Fruit fly (Drosophila melanogaster) whole organism, embryonic: Measurements from ENCODE around the gene RSG7.

ENCODE experiments used
- Antp ChIP-seq: fragments of 200-800 bp; sonication (Bioruptor generic); optimal IDR thresholded peaks from 3 replicates; lab custom pipeline; 2016; ENCODE audit warnings: missing biosample characterization, missing genetic modification characterization
- CG1024 ChIP-seq: fragments of 200-800 bp; sonication (Bioruptor generic); IDR thresholded peaks from 2 replicates; pipeline ENCODE4 v1.3.6; 2022; ENCODE audit warnings: missing biosample characterization, missing genetic modification characterization
- CG10267 ChIP-seq: fragments of 200-800 bp; sonication (Bioruptor generic); optimal IDR thresholded peaks from 2 replicates; lab custom pipeline; 2018; ENCODE audit warnings: missing biosample characterization, mild to moderate bottlenecking, missing genetic modification characterization, moderate library complexity
- CG1832 ChIP-seq: fragments of 200-800 bp; sonication (Bioruptor generic); optimal IDR thresholded peaks from 2 replicates; lab custom pipeline; 2017; ENCODE audit warnings: missing biosample characterization, mild to moderate bottlenecking, missing genetic modification characterization, inconsistent platforms
- CG2120 ChIP-seq: fragments of 200-800 bp; sonication (Bioruptor generic); optimal IDR thresholded peaks from 3 replicates; lab custom pipeline; 2016; ENCODE audit warnings: missing biosample characterization, missing genetic modification characterization
- CG30020 ChIP-seq: fragments of 200-800 bp; optimal IDR thresholded peaks from 2 replicates; lab custom pipeline; 2019; ENCODE audit warnings: missing biosample characterization, mild to moderate bottlenecking, missing genetic modification characterization, moderate library complexity
- CG3065 ChIP-seq: fragments of 200-800 bp; sonication (Bioruptor generic); optimal IDR thresholded peaks from 2 replicates; lab custom pipeline; 2016; ENCODE audit warnings: missing biosample characterization, missing genetic modification characterization
- CG31224 ChIP-seq: fragments of 200-800 bp; sonication (Bioruptor generic); IDR thresholded peaks from 2 replicates; pipeline ENCODE4 v1.3.6; 2022; ENCODE audit warnings: missing biosample characterization, missing genetic modification characterization
- CG32767 ChIP-seq: fragments of 200-800 bp; sonication (Bioruptor generic); IDR thresholded peaks from 2 replicates; pipeline ENCODE4 v1.3.6; 2022; ENCODE audit warnings: missing biosample characterization, missing genetic modification characterization
- CG3995 ChIP-seq: fragments of 200-800 bp; sonication (Bioruptor generic); optimal IDR thresholded peaks from 3 replicates; lab custom pipeline; 2016; ENCODE audit warnings: missing biosample characterization, missing genetic modification characterization
- CG4820 ChIP-seq: fragments of 200-800 bp; sonication (Bioruptor generic); optimal IDR thresholded peaks from 3 replicates; lab custom pipeline; 2016; ENCODE audit warnings: missing biosample characterization, missing genetic modification characterization
- CG6689 ChIP-seq: fragments of 200-800 bp; sonication (Bioruptor generic); IDR thresholded peaks from 2 replicates; pipeline ENCODE4 v1.3.6; 2022; ENCODE audit warnings: missing biosample characterization, missing genetic modification characterization
- CG7357 ChIP-seq: fragments of 200-800 bp; sonication (Bioruptor generic); IDR thresholded peaks from 3 replicates; pipeline ENCODE4 v1.3.6; 2022; ENCODE audit warnings: missing biosample characterization, missing genetic modification characterization
- CG8290 ChIP-seq, 3 experiments: fragments of 200-800 bp; sonication (Bioruptor generic); optimal IDR thresholded peaks; 2 replicates each; lab custom pipeline; 2016 to 2019; ENCODE audit warnings: missing biosample characterization in 3 of 3, missing genetic modification characterization in 3 of 3, mild to moderate bottlenecking in 2 of 3, moderate library complexity in 1 of 3
- CG8359 ChIP-seq: fragments of 200-800 bp; sonication (Bioruptor generic); optimal IDR thresholded peaks from 2 replicates; lab custom pipeline; 2017; ENCODE audit warnings: missing biosample characterization, mild to moderate bottlenecking, missing genetic modification characterization, borderline replicate concordance
- CG8924 ChIP-seq: fragments of 200-800 bp; optimal IDR thresholded peaks from 3 replicates; lab custom pipeline; 2019; ENCODE audit warnings: missing biosample characterization, mild to moderate bottlenecking, missing genetic modification characterization, moderate library complexity
- CG8944 ChIP-seq: fragments of 200-800 bp; sonication (Bioruptor generic); optimal IDR thresholded peaks from 3 replicates; lab custom pipeline; 2016; ENCODE audit warnings: missing biosample characterization, missing genetic modification characterization
- Fer1 ChIP-seq: fragments of 200-800 bp; sonication (Bioruptor generic); optimal IDR thresholded peaks from 2 replicates; lab custom pipeline; 2017; ENCODE audit warnings: missing biosample characterization, mild to moderate bottlenecking, missing genetic modification characterization
- Fer2 ChIP-seq: fragments of 200-800 bp; sonication (Bioruptor generic); optimal IDR thresholded peaks from 2 replicates; lab custom pipeline; 2018; ENCODE audit warnings: missing biosample characterization, mild to moderate bottlenecking, missing genetic modification characterization, moderate library complexity
- HLH3B ChIP-seq: fragments of 200-800 bp; sonication (Bioruptor generic); IDR thresholded peaks from 2 replicates; pipeline ENCODE4 v1.3.6; 2022; ENCODE audit warnings: missing biosample characterization, missing genetic modification characterization
- MESR4 ChIP-seq: fragments of 200-800 bp; sonication (Bioruptor generic); optimal IDR thresholded peaks from 2 replicates; lab custom pipeline; 2018; ENCODE audit warnings: missing biosample characterization, mild to moderate bottlenecking, missing genetic modification characterization, moderate library complexity
- Max ChIP-seq: fragments of 200-800 bp; sonication (Bioruptor generic); optimal IDR thresholded peaks from 2 replicates; lab custom pipeline; 2016; ENCODE audit warnings: missing biosample characterization, mild to moderate bottlenecking, missing genetic modification characterization
- Med ChIP-seq: fragments of 200-800 bp; sonication (Bioruptor generic); peaks from one replicate; lab custom pipeline; 2016; ENCODE audit warnings: missing biosample characterization, missing genetic modification characterization, mild to moderate bottlenecking, inconsistent platforms, moderate library complexity
- Ssrp ChIP-seq: fragments of 200-800 bp; sonication (Bioruptor generic); optimal IDR thresholded peaks from 2 replicates; lab custom pipeline; 2018; ENCODE audit warnings: missing biosample characterization, mild to moderate bottlenecking, missing genetic modification characterization, moderate library complexity
- Stat92E ChIP-seq, 3 experiments: fragments of >200 bp in 2 of 3; fragments of 200-800 bp in 1 of 3; sonication (Bioruptor generic) in 1 of 3; optimal IDR thresholded peaks; 2 replicates each; lab custom pipeline; 2017 to 2019; ENCODE audit warnings: missing biosample characterization in 3 of 3, missing genetic modification characterization in 3 of 3, mild to moderate bottlenecking in 1 of 3, moderate library complexity in 1 of 3
- cad ChIP-seq: fragments of >200 bp; optimal IDR thresholded peaks from 2 replicates; lab custom pipeline; 2017; ENCODE audit warnings: missing biosample characterization, missing genetic modification characterization
- chinmo ChIP-seq: fragments of 200-800 bp; sonication (Bioruptor generic); IDR thresholded peaks from 4 replicates; pipeline ENCODE4 v1.3.6; 2022; ENCODE audit warnings: missing biosample characterization, missing genetic modification characterization; ENCODE audit not compliant: partially characterized antibody
- crol ChIP-seq: fragments of 200-800 bp; sonication (Bioruptor generic); IDR thresholded peaks from 2 replicates; pipeline ENCODE4 v1.3.6; 2022; ENCODE audit warnings: missing biosample characterization, missing genetic modification characterization
- crp ChIP-seq, 2 experiments: fragments of 200-800 bp; sonication (Bioruptor generic); optimal IDR thresholded peaks; 2 replicates in 1 of 2; 3 replicates in 1 of 2; lab custom pipeline; 2017; ENCODE audit warnings: missing biosample characterization in 2 of 2, missing genetic modification characterization in 2 of 2, mild to moderate bottlenecking in 1 of 2, moderate library complexity in 1 of 2
- dati ChIP-seq: fragments of 200-800 bp; sonication (Bioruptor generic); IDR thresholded peaks from 2 replicates; pipeline ENCODE4 v1.3.6; 2022; ENCODE audit warnings: missing biosample characterization, missing genetic modification characterization
- dimm ChIP-seq: fragments of 200-800 bp; sonication (Bioruptor generic); IDR thresholded peaks from 2 replicates; pipeline ENCODE4 v1.3.6; 2022; ENCODE audit warnings: missing biosample characterization, missing genetic modification characterization
- dysf ChIP-seq: fragments of 200-800 bp; sonication (Bioruptor generic); IDR thresholded peaks from 3 replicates; pipeline ENCODE4 v1.3.6; 2022; ENCODE audit warnings: missing biosample characterization, missing genetic modification characterization
- en ChIP-seq: fragments of 200-800 bp; sonication (Bioruptor generic); optimal IDR thresholded peaks from 2 replicates; lab custom pipeline; 2016; ENCODE audit warnings: missing biosample characterization, missing genetic modification characterization
- gfzf ChIP-seq: fragments of 200-800 bp; sonication (Bioruptor generic); optimal IDR thresholded peaks from 2 replicates; lab custom pipeline; 2016; ENCODE audit warnings: missing biosample characterization, mild to moderate bottlenecking, missing genetic modification characterization, moderate library complexity
- luna ChIP-seq: fragments of 200-800 bp; sonication (Bioruptor generic); optimal IDR thresholded peaks from 2 replicates; lab custom pipeline; 2016; ENCODE audit warnings: missing biosample characterization, missing genetic modification characterization
- nmo ChIP-seq: fragments of 200-800 bp; sonication (Bioruptor generic); optimal IDR thresholded peaks from 2 replicates; lab custom pipeline; 2018; ENCODE audit warnings: missing biosample characterization, mild to moderate bottlenecking, missing genetic modification characterization, moderate library complexity
- pan ChIP-seq, 4 experiments: fragments of >200 bp in 3 of 4; fragments of 200-800 bp in 1 of 4; sonication (Bioruptor generic) in 1 of 4; optimal IDR thresholded peaks in 3 of 4; IDR thresholded peaks in 1 of 4; 2 replicates each; pipeline versions ENCODE4 v1.3.6 to Lab custom; 2017 to 2022; ENCODE audit warnings: missing biosample characterization in 2 of 4, missing genetic modification characterization in 2 of 4, mixed read lengths in 1 of 4
- pros ChIP-seq: fragments of 200-800 bp; sonication (Bioruptor generic); optimal IDR thresholded peaks from 3 replicates; lab custom pipeline; 2019; ENCODE audit warnings: missing biosample characterization, mild to moderate bottlenecking, missing genetic modification characterization, moderate library complexity
- pum ChIP-seq: fragments of 200-800 bp; sonication (Bioruptor generic); optimal IDR thresholded peaks from 2 replicates; lab custom pipeline; 2016; ENCODE audit warnings: missing biosample characterization, missing genetic modification characterization
- row ChIP-seq: fragments of 200-800 bp; sonication (Bioruptor generic); IDR thresholded peaks from 3 replicates; pipeline ENCODE4 v1.3.6; 2022; ENCODE audit warnings: missing biosample characterization, missing genetic modification characterization
- schlank ChIP-seq: fragments of 200-800 bp; sonication (Bioruptor generic); optimal IDR thresholded peaks from 2 replicates; lab custom pipeline; 2018; ENCODE audit warnings: missing biosample characterization, mild to moderate bottlenecking, missing genetic modification characterization
- sd ChIP-seq: fragments of 200-800 bp; sonication (Bioruptor generic); optimal IDR thresholded peaks from 3 replicates; lab custom pipeline; 2018; ENCODE audit warnings: missing biosample characterization, mild to moderate bottlenecking, missing genetic modification characterization, moderate library complexity
- sens ChIP-seq: fragments of 200-800 bp; sonication (Bioruptor generic); peaks from one replicate; lab custom pipeline; 2016; ENCODE audit warnings: missing biosample characterization, missing genetic modification characterization
- sr ChIP-seq: fragments of 200-800 bp; sonication (Bioruptor generic); IDR thresholded peaks from 3 replicates; pipeline ENCODE4 v1.3.6; 2022; ENCODE audit warnings: missing biosample characterization, missing genetic modification characterization
- unpg ChIP-seq: fragments of 200-800 bp; sonication (Bioruptor generic); optimal IDR thresholded peaks from 3 replicates; lab custom pipeline; 2018; ENCODE audit warnings: missing biosample characterization, mild to moderate bottlenecking, missing genetic modification characterization, moderate library complexity
- vvl ChIP-seq: fragments of 200-800 bp; sonication (Bioruptor generic); IDR thresholded peaks from 2 replicates; pipeline ENCODE4 v1.3.6; 2022; ENCODE audit warnings: missing biosample characterization, missing genetic modification characterization
- wek ChIP-seq: fragments of 200-800 bp; sonication (Bioruptor generic); optimal IDR thresholded peaks from 3 replicates; lab custom pipeline; 2018; ENCODE audit warnings: missing biosample characterization, mild to moderate bottlenecking, missing genetic modification characterization, moderate library complexity
- zf30C ChIP-seq: fragments of 200-800 bp; sonication (Bioruptor generic); optimal IDR thresholded peaks from 3 replicates; lab custom pipeline; 2018; ENCODE audit warnings: missing biosample characterization, mild to moderate bottlenecking, missing genetic modification characterization

RSG7 gene

DNA sequence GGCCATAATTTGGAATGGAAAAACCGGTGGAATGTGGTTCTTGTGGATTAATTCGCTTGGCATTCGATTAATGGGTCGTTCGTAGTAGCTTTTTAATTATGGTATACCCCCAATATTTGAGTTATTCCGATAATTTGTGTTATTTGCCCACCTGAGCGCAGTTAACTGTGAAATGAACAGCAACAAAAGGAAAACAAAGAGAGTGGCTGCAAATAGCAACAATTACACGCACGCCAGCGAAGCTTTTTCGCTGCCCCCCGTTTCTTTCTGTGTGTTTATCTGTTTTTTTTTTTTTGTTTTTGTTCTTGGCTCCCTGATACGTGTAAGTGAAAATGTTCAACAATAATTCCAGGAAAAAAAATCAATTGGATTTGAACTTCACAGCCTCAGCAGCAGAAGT, 44.3 kb downstream of the RSG7 start:
- TF ChIP-seq vvl (GFP tag; lab: Robert Waterston, UW) = 0 out of 2 replicates have a peak, but pooled peaks have one; percentile 8
- TF ChIP-seq CG4820 (GFP tag; lab: Kevin White, UChicago) = no peak
- no peak for TF ChIP-seq en
- TF ChIP-seq wek (GFP tag; lab: Kevin White, UChicago) = no peak
- no peak for TF ChIP-seq CG31224 (GFP tag; lab: Robert Waterston, UW)
- peak; percentile 20 for TF ChIP-seq CG3995 (GFP tag; lab: Kevin White, UChicago)
- no peak for TF ChIP-seq pan (optimal IDR thresholded peaks at IDR 0.05; lab: Kevin White, UChicago)
- peak in 1 of 2 experiments; percentile 17 for TF ChIP-seq pan (GFP tag; optimal IDR thresholded peaks at IDR 0.05 in 1 of 2, IDR thresholded peaks at IDR 0.05 in 1 of 2)
- peak; percentile 28; the same call in 1 of the 3 replicates for TF ChIP-seq row
- peak; percentile 14 for TF ChIP-seq sd (tag; lab: Kevin White, UChicago)
- peak; percentile 60 for TF ChIP-seq Med (GFP tag; lab: Kevin White, UChicago)
- peak; percentile 57 for TF ChIP-seq zf30C (GFP tag; lab: Kevin White, UChicago)
- 0 out of 2 replicates have a peak, but pooled peaks have one; percentile 9 for TF ChIP-seq CG6689 (GFP tag; lab: Robert Waterston, UW)
- TF ChIP-seq schlank = no peak
- 0 out of 2 replicates have a peak, but pooled peaks have one; percentile 19 for TF ChIP-seq HLH3B
- TF ChIP-seq cad (GFP tag; lab: Kevin White, UChicago) = no peak
- peak; percentile 6 for TF ChIP-seq CG2120 (GFP tag; lab: Kevin White, UChicago)
- no peak for TF ChIP-seq CG7357 (GFP tag; lab: Robert Waterston, UW)
- no peak for TF ChIP-seq CG3065 (GFP tag; lab: Kevin White, UChicago)

DNA sequence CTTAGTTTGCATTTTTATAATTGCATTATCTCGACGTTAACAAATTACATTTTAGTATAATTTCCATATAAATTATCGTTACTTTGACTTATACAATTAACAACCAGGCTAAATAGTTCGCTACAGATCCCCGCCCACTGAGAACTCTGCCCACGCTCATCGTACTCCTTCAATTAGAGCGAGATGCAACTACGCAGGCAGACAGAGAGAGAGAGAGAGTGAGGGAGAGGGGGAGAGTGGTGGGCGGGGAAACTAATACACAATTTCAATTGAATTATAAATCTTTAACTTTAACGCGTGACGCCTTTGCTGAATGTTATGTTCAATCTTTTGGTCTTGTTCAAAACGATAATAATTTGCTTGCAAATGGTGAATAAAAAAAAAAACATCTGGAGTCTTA, 46.1 kb downstream of the RSG7 start:
- TF ChIP-seq CG8924 (no peak), sr (GFP tag; lab: Robert Waterston, UW) (peak; percentile 73), CG1832 (GFP tag; lab: Kevin White, UChicago) (peak; percentile 81), pum (no peak), Max (GFP tag; lab: Kevin White, UChicago) (no peak), gfzf (GFP tag; lab: Kevin White, UChicago) (no peak), CG7357 (GFP tag; lab: Robert Waterston, UW) (no peak), CG10267 (tag; lab: Kevin White, UChicago) (no peak), dati (no peak), CG8290 (GFP tag; optimal IDR thresholded peaks at IDR 0.05; lab: Kevin White, UChicago) (no peak), CG8290 (tag; optimal IDR thresholded peaks at IDR 0.05; lab: Kevin White, UChicago) (no peak), dimm (no peak), sens (GFP tag; lab: Kevin White, UChicago) (peak; percentile 14), Fer1 (no peak), crol (peak; percentile 73), CG1024 (GFP tag; lab: Robert Waterston, UW) (no peak), luna (no peak), pros (no peak)

- TF ChIP-seq chinmo (GFP tag; lab: Robert Waterston, UW) = 0 out of 4 replicates have a peak, but pooled peaks have one; percentile 26
- TF ChIP-seq nmo (GFP tag; lab: Kevin White, UChicago) = no peak
- TF ChIP-seq CG8944 (GFP tag; lab: Kevin White, UChicago) = no peak
- TF ChIP-seq MESR4 = no peak
- TF ChIP-seq crol = peak; percentile 85
- no peak for TF ChIP-seq CG32767 (GFP tag; lab: Robert Waterston, UW)
- TF ChIP-seq Stat92E (GFP tag; optimal IDR thresholded peaks at IDR 0.05; lab: Kevin White, UChicago) = no peak
- TF ChIP-seq dysf (GFP tag; lab: Robert Waterston, UW) = no peak
- TF ChIP-seq vvl (GFP tag; lab: Robert Waterston, UW) = no peak
- no peak for TF ChIP-seq Ssrp
- TF ChIP-seq unpg = no peak
- peak in 1 of 2 experiments; percentile 75 for TF ChIP-seq crp (GFP tag; optimal IDR thresholded peaks at IDR 0.05; lab: Kevin White, UChicago)
- no peak for TF ChIP-seq Antp (GFP tag; lab: Kevin White, UChicago)
- TF ChIP-seq Fer2 (tag; lab: Kevin White, UChicago) = no peak
- no peak for TF ChIP-seq CG8359
- TF ChIP-seq CG30020 (tag; lab: Kevin White, UChicago) = no peak
- TF ChIP-seq CG8924 = peak; percentile 5
Observed at dm6 chrX:16793129-16793748, 51.0 kb downstream of the RSG7 start.
